Fruit fly (Drosophila melanogaster): Measurements from ENCODE around the gene insv.

DNA sequence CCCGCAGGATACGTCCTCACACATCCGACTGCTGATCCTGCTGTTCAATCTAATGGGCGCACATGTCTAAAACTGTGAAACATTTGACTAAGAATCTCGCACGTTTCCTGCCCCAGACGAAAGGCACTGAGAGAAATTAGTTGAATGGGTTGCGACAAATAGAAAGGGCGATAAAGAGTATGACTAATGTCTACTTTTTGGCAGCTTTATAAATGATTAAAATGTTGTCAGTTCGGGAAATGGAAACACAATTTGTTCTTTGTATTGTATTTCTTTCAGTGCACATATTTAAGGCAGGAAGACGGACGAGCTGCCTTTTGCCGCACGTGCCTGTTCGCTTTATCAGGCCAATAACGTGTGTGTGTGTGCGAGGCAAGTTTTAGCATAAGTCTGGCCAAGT lies 48.7 kb downstream of the insv start:
- no peak for TF ChIP-seq EcR (GFP tag; optimal IDR thresholded peaks at IDR 0.05)
- TF ChIP-seq Dll (optimal IDR thresholded peaks at IDR 0.05), result no peak
- no peak for TF ChIP-seq pan (optimal IDR thresholded peaks at IDR 0.05)
- no peak for TF ChIP-seq psq (optimal IDR thresholded peaks at IDR 0.05)
- TF ChIP-seq CG8478 (optimal IDR thresholded peaks at IDR 0.05), result no peak
- no peak for TF ChIP-seq usp (GFP tag; optimal IDR thresholded peaks at IDR 0.05)

Data from whole organism.